Worm (Caenorhabditis elegans): ENCODE data around the gene nhr-110.

nhr-110 gene

DNA sequence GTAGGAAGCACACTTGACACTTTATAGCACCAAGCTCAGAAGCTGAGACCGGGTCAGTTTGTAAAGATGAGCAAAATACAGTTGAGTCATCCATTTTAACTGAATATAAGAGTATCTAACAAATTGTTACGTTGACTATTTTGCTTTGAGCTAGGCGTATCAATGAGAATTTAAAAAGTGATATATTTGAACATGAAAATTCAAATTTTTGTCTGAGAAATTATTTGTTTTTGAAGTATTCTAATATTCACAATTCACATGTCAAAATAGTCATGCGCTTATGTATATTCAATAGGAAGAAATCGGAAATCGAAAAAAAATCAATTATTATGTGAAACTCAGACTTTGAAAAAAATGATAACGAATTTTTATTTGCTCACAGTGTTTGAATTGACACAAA, at the start of gene nhr-110:
Gene nhr-110, minus strand, starts transcription at position 101 of the 400 bp plus-strand sequence.
- TF ChIP-seq nhr-2 (tag; optimal IDR thresholded peaks at IDR 0.05) (no peak), ceh-43 (GFP tag; optimal IDR thresholded peaks at IDR 0.05) (no peak), drap-1 (GFP tag; optimal IDR thresholded peaks at IDR 0.05) (no peak), ceh-83 (GFP tag; optimal IDR thresholded peaks at IDR 0.05) (no peak)

ce11 chrV:1668216-1668615, 44.0 kb upstream of the nhr-110 start, which contains the start of gene irld-42:
TSS of gene irld-42 (plus strand) at chrV:1668516.
- TF ChIP-seq ztf-11 (tag; optimal IDR thresholded peaks at IDR 0.05) (no peak), nhr-2 (tag; optimal IDR thresholded peaks at IDR 0.05) (no peak), mab-5 (tag; optimal IDR thresholded peaks at IDR 0.05) (no peak), ceh-83 (GFP tag; optimal IDR thresholded peaks at IDR 0.05) (no peak), ceh-39 (tag; optimal IDR thresholded peaks at IDR 0.05) (no peak), cnd-1 (tag; optimal IDR thresholded peaks at IDR 0.05) (no peak), lsy-2 (tag; optimal IDR thresholded peaks at IDR 0.05) (no peak)

DNA sequence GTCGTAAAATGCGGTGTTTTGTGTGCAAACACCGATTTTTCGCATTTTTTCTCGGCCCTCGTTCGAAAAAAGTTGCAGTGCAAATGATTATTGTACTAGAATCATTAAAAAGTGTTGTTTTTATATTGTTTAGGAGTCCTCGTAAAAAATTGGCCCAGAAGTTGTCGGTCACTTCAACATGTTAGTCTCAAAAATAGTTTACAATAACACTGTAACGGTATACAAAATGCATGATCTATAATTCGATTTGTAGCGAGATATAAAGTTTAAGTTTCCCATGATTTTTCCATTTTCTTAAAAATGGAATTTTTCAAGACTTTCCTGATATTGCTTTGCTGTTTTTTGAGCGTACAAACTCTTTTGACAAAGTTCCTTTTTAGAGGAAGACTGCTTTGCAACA, 42.7 kb upstream of the nhr-110 start, which contains the start of gene K04F1.8:
Gene K04F1.8, plus strand, starts transcription at position 301 of the 400 bp plus-strand sequence.
- TF ChIP-seq snpc-4 (tag; optimal IDR thresholded peaks at IDR 0.05), result no peak
- TF ChIP-seq mls-2 (tag; optimal IDR thresholded peaks at IDR 0.05), result no peak
- no peak for TF ChIP-seq pha-4 (tag; optimal IDR thresholded peaks at IDR 0.05)

- TF ChIP-seq lin-32 (GFP tag; optimal IDR thresholded peaks at IDR 0.05) (no peak), mls-2 (tag; optimal IDR thresholded peaks at IDR 0.05) (no peak), ces-1 (GFP tag; optimal IDR thresholded peaks at IDR 0.05) (no peak), lin-13 (tag; optimal IDR thresholded peaks at IDR 0.05) (no peak), bed-3 (GFP tag; optimal IDR thresholded peaks at IDR 0.05) (no peak), elt-1 (tag; optimal IDR thresholded peaks at IDR 0.05; ENCODE audit: borderline replicate concordance, insufficient read depth) (no peak), sptf-1 (tag; optimal IDR thresholded peaks at IDR 0.05) (no peak), hlh-1 (tag; optimal IDR thresholded peaks at IDR 0.05) (no peak), unc-120 (tag; optimal IDR thresholded peaks at IDR 0.05; ENCODE audit: poor library complexity, severe bottlenecking) (no peak), nhr-237 (tag; optimal IDR thresholded peaks at IDR 0.05) (no peak), mep-1 (tag; optimal IDR thresholded peaks at IDR 0.05) (no peak), nhr-76 (tag; optimal IDR thresholded peaks at IDR 0.05) (no peak), ceh-83 (GFP tag; optimal IDR thresholded peaks at IDR 0.05) (no peak), nhr-12 (tag; optimal IDR thresholded peaks at IDR 0.05) (no peak), snpc-4 (tag; optimal IDR thresholded peaks at IDR 0.05) (no peak), M03D4.4 (tag; optimal IDR thresholded peaks at IDR 0.05) (no peak)
These were observed 40.7 kb upstream of the nhr-110 start, which contains the start of gene K04F1.9 for ce11 chrV:1664921-1665320. TSS of gene K04F1.9 (plus strand) at chrV:1665221.

ce11 chrV:1662270-1662669, 38.0 kb upstream of the nhr-110 start, which contains the start of gene irld-40:
TSS of gene irld-40 (plus strand) at chrV:1662570.
- TF ChIP-seq ces-1 (GFP tag; optimal IDR thresholded peaks at IDR 0.05) (no peak), bed-3 (GFP tag; optimal IDR thresholded peaks at IDR 0.05) (no peak), lin-32 (GFP tag; optimal IDR thresholded peaks at IDR 0.05) (no peak), sem-2 (GFP tag; optimal IDR thresholded peaks at IDR 0.05) (no peak), sptf-1 (tag; optimal IDR thresholded peaks at IDR 0.05) (no peak), ceh-43 (GFP tag; optimal IDR thresholded peaks at IDR 0.05) (no peak), ham-2 (GFP tag; optimal IDR thresholded peaks at IDR 0.05) (no peak), mep-1 (tag; optimal IDR thresholded peaks at IDR 0.05) (no peak), pha-4 (tag; optimal IDR thresholded peaks at IDR 0.05) (no peak), lsy-2 (tag; optimal IDR thresholded peaks at IDR 0.05) (no peak), ztf-11 (tag; optimal IDR thresholded peaks at IDR 0.05) (no peak), snpc-4 (tag; optimal IDR thresholded peaks at IDR 0.05) (no peak)

DNA sequence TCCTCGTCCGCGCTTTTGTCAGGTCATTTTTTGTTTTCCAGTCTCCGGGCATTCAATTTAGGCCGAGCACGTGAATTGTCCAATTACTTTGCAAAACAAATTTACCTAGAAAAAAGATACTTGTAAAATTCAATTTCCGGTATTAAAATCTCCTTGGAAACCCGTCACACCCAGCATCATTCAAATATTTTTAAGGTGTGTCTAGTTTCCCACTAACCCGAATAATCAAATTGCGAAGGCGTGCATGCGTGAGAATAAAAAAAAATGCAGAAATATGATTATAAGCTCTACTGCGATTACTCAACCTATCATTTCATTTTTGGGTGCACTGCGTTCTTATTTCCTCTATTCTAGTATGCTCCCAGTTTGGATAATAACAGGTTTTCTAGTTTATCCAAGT, 30.6 kb upstream of the nhr-110 start, which contains the start of gene irld-11:
Gene irld-11, plus strand, starts transcription at position 301 of the 400 bp plus-strand sequence.
- TF ChIP-seq hlh-1 (tag; optimal IDR thresholded peaks at IDR 0.05) (no peak), nhr-28 (tag; optimal IDR thresholded peaks at IDR 0.05) (no peak), unc-62 (GFP tag; optimal IDR thresholded peaks at IDR 0.05) (no peak), ham-2 (GFP tag; optimal IDR thresholded peaks at IDR 0.05) (no peak), bed-3 (GFP tag; optimal IDR thresholded peaks at IDR 0.05) (no peak), cnd-1 (tag; optimal IDR thresholded peaks at IDR 0.05) (no peak), lin-32 (GFP tag; optimal IDR thresholded peaks at IDR 0.05) (no peak), mep-1 (tag; optimal IDR thresholded peaks at IDR 0.05) (no peak)

All from whole organism, mixed stage, embryonic.